Worm (Caenorhabditis elegans) whole organism, mixed stage, embryonic: Measurements from ENCODE around the gene srx-118.

ENCODE experiments used
- M03D4.4 ChIP-seq: sonication (generic microtip); optimal IDR thresholded peaks from 2 replicates; lab custom pipeline; 2017; ENCODE audit warnings: mild to moderate bottlenecking, missing genetic modification characterization, missing compliant biosample characterization
- bed-3 ChIP-seq: fragments of 200-800 bp; sonication (Bioruptor generic); optimal IDR thresholded peaks from 3 replicates; lab custom pipeline; 2018; ENCODE audit warnings: mild to moderate bottlenecking, missing genetic modification characterization, moderate library complexity, missing compliant biosample characterization
- blmp-1 ChIP-seq: fragments of 150-350 bp; optimal IDR thresholded peaks from 2 replicates; lab custom pipeline; 2014; ENCODE audit warnings: missing biosample characterization, missing genetic modification characterization
- ceh-39 ChIP-seq: fragments of 150-350 bp; optimal IDR thresholded peaks from 2 replicates; lab custom pipeline; 2014; ENCODE audit warnings: missing biosample characterization, missing genetic modification characterization
- ceh-43 ChIP-seq: fragments of 200-800 bp; sonication (Bioruptor generic); optimal IDR thresholded peaks from 2 replicates; lab custom pipeline; 2018; ENCODE audit warnings: mild to moderate bottlenecking, missing genetic modification characterization, moderate library complexity, missing compliant biosample characterization
- ces-1 ChIP-seq: fragments of 150-350 bp; optimal IDR thresholded peaks from 2 replicates; lab custom pipeline; 2014; ENCODE audit warnings: missing biosample characterization, missing genetic modification reagents, missing genetic modification characterization
- drap-1 ChIP-seq: fragments of 200-800 bp; sonication (Bioruptor generic); optimal IDR thresholded peaks from 3 replicates; lab custom pipeline; 2018; ENCODE audit warnings: mild to moderate bottlenecking, missing genetic modification characterization, missing compliant biosample characterization
- elt-1 ChIP-seq: sonication (generic microtip); optimal IDR thresholded peaks from 2 replicates; lab custom pipeline; 2017; ENCODE audit warnings: missing genetic modification characterization, mild to moderate bottlenecking, missing compliant biosample characterization, antibody characterized with exemption, moderate library complexity, borderline replicate concordance; ENCODE audit not compliant: insufficient read depth
- elt-3 ChIP-seq: fragments of 150-350 bp; optimal IDR thresholded peaks from 2 replicates; lab custom pipeline; 2014; ENCODE audit warnings: missing biosample characterization, missing genetic modification characterization
- flh-1 ChIP-seq: fragments of 200-800 bp; sonication (Bioruptor generic); optimal IDR thresholded peaks from 2 replicates; lab custom pipeline; 2018; ENCODE audit warnings: mild to moderate bottlenecking, missing genetic modification characterization, moderate library complexity, missing compliant biosample characterization
- ham-2 ChIP-seq: fragments of 200-800 bp; sonication (Bioruptor generic); optimal IDR thresholded peaks from 2 replicates; lab custom pipeline; 2018; ENCODE audit warnings: mild to moderate bottlenecking, missing genetic modification characterization, missing compliant biosample characterization
- hlh-1 ChIP-seq: fragments of 150-350 bp; optimal IDR thresholded peaks from 2 replicates; lab custom pipeline; 2014; ENCODE audit warnings: missing biosample characterization, missing genetic modification reagents, missing genetic modification characterization
- lin-32 ChIP-seq: fragments of 200-800 bp; sonication (Bioruptor generic); optimal IDR thresholded peaks from 2 replicates; lab custom pipeline; 2018; ENCODE audit warnings: mild to moderate bottlenecking, missing genetic modification characterization, missing compliant biosample characterization
- lsy-2 ChIP-seq: fragments of 150-350 bp; optimal IDR thresholded peaks from 2 replicates; lab custom pipeline; 2014; ENCODE audit warnings: missing biosample characterization, missing genetic modification characterization
- mab-5 ChIP-seq: fragments of 150-350 bp; optimal IDR thresholded peaks from 2 replicates; lab custom pipeline; 2014; ENCODE audit warnings: missing biosample characterization, missing genetic modification characterization
- mep-1 ChIP-seq: fragments of 150-350 bp; optimal IDR thresholded peaks from 2 replicates; lab custom pipeline; 2017; ENCODE audit warnings: missing biosample characterization, missing genetic modification reagents, missing genetic modification characterization, inconsistent platforms
- mls-2 ChIP-seq: sonication (generic microtip); optimal IDR thresholded peaks from 2 replicates; lab custom pipeline; 2016; ENCODE audit warnings: mild to moderate bottlenecking, missing genetic modification characterization, moderate library complexity, missing compliant biosample characterization
- nhr-12 ChIP-seq: fragments of 150-350 bp; optimal IDR thresholded peaks from 2 replicates; lab custom pipeline; 2014; ENCODE audit warnings: missing biosample characterization, missing genetic modification characterization
- nhr-2 ChIP-seq: fragments of 150-350 bp; optimal IDR thresholded peaks from 2 replicates; lab custom pipeline; 2014; ENCODE audit warnings: missing biosample characterization, missing genetic modification characterization
- nhr-237 ChIP-seq: fragments of 150-350 bp; optimal IDR thresholded peaks from 2 replicates; lab custom pipeline; 2014; ENCODE audit warnings: missing biosample characterization, missing genetic modification characterization
- nhr-28 ChIP-seq: fragments of 150-350 bp; optimal IDR thresholded peaks from 2 replicates; lab custom pipeline; 2014; ENCODE audit warnings: missing biosample characterization, missing genetic modification characterization
- nhr-76 ChIP-seq: sonication (generic microtip); optimal IDR thresholded peaks from 2 replicates; lab custom pipeline; 2017; ENCODE audit warnings: missing biosample characterization, missing genetic modification characterization
- sem-2 ChIP-seq: fragments of 200-800 bp; sonication (Bioruptor generic); optimal IDR thresholded peaks from 2 replicates; lab custom pipeline; 2018; ENCODE audit warnings: mild to moderate bottlenecking, missing genetic modification characterization, missing compliant biosample characterization
- snpc-4 ChIP-seq: fragments of 150-350 bp; optimal IDR thresholded peaks from 2 replicates; lab custom pipeline; 2014; ENCODE audit warnings: missing biosample characterization, missing genetic modification characterization
- sptf-1 ChIP-seq: sonication (generic microtip); optimal IDR thresholded peaks from 2 replicates; lab custom pipeline; 2017; ENCODE audit warnings: mild to moderate bottlenecking, missing genetic modification characterization, moderate library complexity, missing compliant biosample characterization
- tbx-8 ChIP-seq: fragments of 200-800 bp; sonication (Bioruptor generic); optimal IDR thresholded peaks from 2 replicates; lab custom pipeline; 2018; ENCODE audit warnings: mild to moderate bottlenecking, missing genetic modification characterization, moderate library complexity, missing compliant biosample characterization
- unc-120 ChIP-seq: sonication (generic microtip); optimal IDR thresholded peaks from 2 replicates; lab custom pipeline; 2017; ENCODE audit warnings: missing genetic modification characterization, missing compliant biosample characterization; ENCODE audit not compliant: poor library complexity, severe bottlenecking
- unc-39 ChIP-seq: fragments of 150-350 bp; optimal IDR thresholded peaks from 2 replicates; lab custom pipeline; 2014; ENCODE audit warnings: missing biosample characterization, missing genetic modification characterization
- unc-62 ChIP-seq: fragments of 150-350 bp; optimal IDR thresholded peaks from 2 replicates; lab custom pipeline; 2014; ENCODE audit warnings: missing biosample characterization, missing genetic modification reagents, missing genetic modification characterization
- zip-8 ChIP-seq: fragments of 150-350 bp; optimal IDR thresholded peaks from 2 replicates; lab custom pipeline; 2014; ENCODE audit warnings: missing biosample characterization, missing genetic modification characterization

The srx-118 gene

DNA sequence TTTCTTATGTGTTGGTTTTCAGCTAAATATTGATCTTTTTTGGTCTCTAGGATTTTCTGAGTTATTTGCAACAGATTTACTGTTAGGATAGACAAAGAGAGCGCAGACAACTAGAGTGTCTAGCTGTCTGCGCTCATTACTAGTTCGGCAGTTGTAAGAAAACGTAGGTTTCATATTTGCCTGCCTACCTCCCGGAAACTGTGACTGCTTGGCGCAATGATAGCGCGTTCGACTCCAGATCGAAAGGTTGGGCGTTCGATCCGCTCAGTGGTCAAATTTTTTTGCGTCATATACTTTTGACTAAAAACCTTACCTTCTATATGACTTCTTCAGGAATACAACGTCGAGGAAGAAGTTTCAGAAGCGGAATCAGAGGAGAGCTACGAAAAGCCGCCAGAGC, 13.8 kb downstream of the srx-118 start:
- TF ChIP-seq nhr-2 (tag; lab: Kevin White, UChicago) (no peak), unc-62 (GFP tag; lab: Kevin White, UChicago) (no peak), snpc-4 (tag; lab: Kevin White, UChicago) (no peak), lin-32 (GFP tag; lab: Kevin White, UChicago) (no peak), blmp-1 (tag; lab: Kevin White, UChicago) (no peak), drap-1 (GFP tag; lab: Kevin White, UChicago) (no peak), lsy-2 (tag; lab: Kevin White, UChicago) (no peak), ceh-39 (tag; lab: Kevin White, UChicago) (no peak), unc-120 (no peak), nhr-12 (tag; lab: Kevin White, UChicago) (no peak), mab-5 (tag; lab: Kevin White, UChicago) (no peak), ceh-43 (GFP tag; lab: Kevin White, UChicago) (no peak), elt-1 (tag; lab: Kevin White, UChicago) (no peak), mep-1 (no peak), ham-2 (GFP tag; lab: Kevin White, UChicago) (no peak), M03D4.4 (tag; lab: Kevin White, UChicago) (no peak), unc-39 (no peak), zip-8 (tag; lab: Kevin White, UChicago) (no peak)
- TF ChIP-seq, all 35 proteins: peak for 0

DNA sequence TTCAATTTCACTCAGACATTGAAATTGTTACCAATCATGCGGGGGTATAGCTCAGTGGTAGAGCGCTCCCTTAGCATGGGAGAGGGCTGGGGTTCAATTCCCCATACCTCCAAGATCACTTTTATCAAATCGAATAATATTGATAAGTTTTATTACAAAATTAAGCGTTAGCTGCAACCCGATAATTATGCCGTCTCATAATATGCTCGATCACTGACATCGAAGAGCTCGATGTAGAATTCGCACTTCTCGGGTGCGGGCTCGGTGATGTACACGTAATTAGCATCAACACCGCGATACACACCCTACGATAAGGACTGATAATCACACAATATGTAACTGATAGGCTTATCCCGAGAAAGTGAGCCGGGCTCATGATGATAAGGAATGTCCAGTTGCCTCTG, 17.0 kb downstream of the srx-118 start:
- TF ChIP-seq mep-1: no peak
- TF ChIP-seq bed-3 (GFP tag; lab: Kevin White, UChicago): no peak
- no peak for TF ChIP-seq ces-1 (GFP tag; lab: Kevin White, UChicago)
- TF ChIP-seq unc-62 (GFP tag; lab: Kevin White, UChicago): no peak
- no peak for TF ChIP-seq blmp-1 (tag; lab: Kevin White, UChicago)
- TF ChIP-seq ceh-43 (GFP tag; lab: Kevin White, UChicago): no peak
- no peak for TF ChIP-seq lsy-2 (tag; lab: Kevin White, UChicago)
- no peak for TF ChIP-seq hlh-1 (tag; lab: Kevin White, UChicago)
- no peak for TF ChIP-seq unc-120
- no peak for TF ChIP-seq mls-2 (tag; lab: Kevin White, UChicago)
- TF ChIP-seq nhr-12 (tag; lab: Kevin White, UChicago): no peak
- no peak for TF ChIP-seq ham-2 (GFP tag; lab: Kevin White, UChicago)
- no peak for TF ChIP-seq nhr-237 (tag; lab: Kevin White, UChicago)
- no peak for TF ChIP-seq nhr-76 (tag; lab: Kevin White, UChicago)
- TF ChIP-seq sptf-1 (tag; lab: Kevin White, UChicago): no peak
- no peak for TF ChIP-seq lin-32 (GFP tag; lab: Kevin White, UChicago)
- TF ChIP-seq elt-3: no peak
- TF ChIP-seq tbx-8 (GFP tag; lab: Kevin White, UChicago): no peak
- TF ChIP-seq sem-2: no peak

DNA sequence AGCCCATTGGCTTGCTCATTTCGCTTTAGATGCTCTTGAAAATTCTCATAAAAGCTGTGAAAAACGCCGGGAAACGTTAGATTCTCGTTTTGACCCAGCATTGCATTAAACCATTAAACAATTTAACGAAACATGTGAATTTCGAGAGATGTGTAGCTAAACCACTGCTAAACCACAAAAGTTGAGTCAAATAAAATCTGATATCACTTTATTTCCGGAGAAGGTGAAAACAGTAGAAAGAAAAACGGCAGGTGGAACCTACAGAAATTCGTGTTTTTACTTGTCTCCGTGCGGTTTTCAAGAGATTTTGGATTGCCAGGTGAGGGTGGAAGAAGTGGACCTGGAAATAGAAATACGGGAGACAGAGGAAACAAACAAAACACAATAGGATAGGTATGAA, 18.9 kb downstream of the srx-118 start, which contains the start of gene F49C5.9:
F49C5.9 (minus strand) TSS at position 101 of the 400 bp plus-strand sequence.
- TF ChIP-seq drap-1 (GFP tag; lab: Kevin White, UChicago) (no peak), unc-62 (GFP tag; lab: Kevin White, UChicago) (no peak), nhr-2 (tag; lab: Kevin White, UChicago) (no peak), elt-3 (no peak), mab-5 (tag; lab: Kevin White, UChicago) (no peak), nhr-28 (no peak), sptf-1 (tag; lab: Kevin White, UChicago) (no peak), nhr-76 (tag; lab: Kevin White, UChicago) (no peak), lin-32 (GFP tag; lab: Kevin White, UChicago) (no peak), lsy-2 (tag; lab: Kevin White, UChicago) (no peak), M03D4.4 (tag; lab: Kevin White, UChicago) (no peak), elt-1 (tag; lab: Kevin White, UChicago) (no peak)

DNA sequence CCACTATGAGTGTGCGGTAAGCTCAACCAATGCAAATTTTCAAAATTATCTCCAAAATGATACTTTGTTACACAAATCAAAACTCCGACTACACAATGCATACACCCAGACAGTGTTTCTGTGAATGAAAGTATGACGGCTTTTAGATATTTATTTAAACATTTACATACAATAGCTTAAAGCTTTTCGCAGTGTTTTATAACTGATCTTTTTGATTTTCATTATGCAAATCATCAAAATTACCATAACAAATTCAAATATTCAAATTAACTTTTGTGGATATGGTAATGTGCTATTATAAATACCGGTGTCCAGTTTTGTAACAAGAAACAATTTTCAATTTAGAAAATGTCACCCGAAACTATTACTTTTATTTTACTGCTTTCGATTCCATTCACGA, 20.8 kb downstream of the srx-118 start, which contains the start of the genes F49C5.5 and F49C5.10:
F49C5.5 (minus strand) TSS at position 101 of the 400 bp plus-strand sequence.
F49C5.10 (plus strand) TSS at position 344 of the 400 bp plus-strand sequence.
- TF ChIP-seq hlh-1 (tag; lab: Kevin White, UChicago) (no peak), drap-1 (GFP tag; lab: Kevin White, UChicago) (no peak), mls-2 (tag; lab: Kevin White, UChicago) (no peak), M03D4.4 (tag; lab: Kevin White, UChicago) (no peak), sem-2 (no peak), lsy-2 (tag; lab: Kevin White, UChicago) (no peak), ham-2 (GFP tag; lab: Kevin White, UChicago) (no peak), tbx-8 (GFP tag; lab: Kevin White, UChicago) (no peak), flh-1 (GFP tag; lab: Kevin White, UChicago) (no peak), sptf-1 (tag; lab: Kevin White, UChicago) (no peak), mep-1 (no peak), elt-1 (tag; lab: Kevin White, UChicago) (no peak), lin-32 (GFP tag; lab: Kevin White, UChicago) (no peak)
